Fruit fly (Drosophila melanogaster) ovary, adult (tissue): ENCODE data around the gene Bro.
A peak's percentile ranks its signal among the peaks of the same experiment; 100 is the strongest.

Experiments used
- CG17801 ChIP-seq: fragments of 200-800 bp; optimal IDR thresholded peaks from 2 replicates; lab custom pipeline; 2019; ENCODE audit warnings: missing biosample characterization, mild to moderate bottlenecking, missing genetic modification characterization, moderate library complexity; ENCODE audit not compliant: partially characterized antibody

The Bro gene

dm6 chr3L:1647276-1647919 is at the start of gene Bro, which contains the start of gene CG17249:
Bro (plus strand) TSS chr3L:1647869.
CG17249 (minus strand) TSS chr3L:1647464.
- TF ChIP-seq CG17801 (GFP tag; lab: Kevin White, UChicago), result no peak

dm6 chr3L:1602064-1602832 is 45.4 kb upstream of the Bro start, which contains the start of gene CG12104:
CG12104 (minus strand) TSS chr3L:1602674.
- TF ChIP-seq CG17801 (GFP tag; lab: Kevin White, UChicago), result no peak

- TF ChIP-seq CG17801 (GFP tag; lab: Kevin White, UChicago), result no peak
Measured at dm6 chr3L:1602833-1603128, 44.9 kb upstream of the Bro start, which contains the start of the genes CG18170 and CG33791. CG18170 (plus strand) TSS chr3L:1602954. CG33791 (plus strand) TSS chr3L:1602954.

- TF ChIP-seq CG17801 (GFP tag; lab: Kevin White, UChicago), result no peak
Measured at dm6 chr3L:1609611-1610010, 38.1 kb upstream of the Bro start.

- TF ChIP-seq CG17801 (GFP tag; lab: Kevin White, UChicago), result no peak
Measured at dm6 chr3L:1614465-1615084, 33.1 kb upstream of the Bro start.

dm6 chr3L:1615701-1616100 is 32.0 kb upstream of the Bro start, which contains the start of gene CG12105:
CG12105 (minus strand) TSS chr3L:1615801.
- no peak for TF ChIP-seq CG17801 (GFP tag; lab: Kevin White, UChicago)

- peak; percentile 39 for TF ChIP-seq CG17801 (GFP tag; lab: Kevin White, UChicago)
Measured at dm6 chr3L:1618116-1618727, 29.4 kb upstream of the Bro start, which contains the start of the genes CG13926, ABCB7 and CG33230. CG13926 (minus strand) TSS chr3L:1618158. ABCB7 (plus strand) TSS chr3L:1618414. CG33230 (plus strand) TSS chr3L:1618414.

dm6 chr3L:1626924-1627323 is 20.7 kb upstream of the Bro start:
- TF ChIP-seq CG17801 (GFP tag; lab: Kevin White, UChicago), result no peak

- TF ChIP-seq CG17801 (GFP tag; lab: Kevin White, UChicago), result no peak
Measured at dm6 chr3L:1628176-1628866, 19.3 kb upstream of the Bro start, which contains the start of gene CG13928. CG13928 (minus strand) TSS chr3L:1628377.

dm6 chr3L:1629064-1629777 is 18.4 kb upstream of the Bro start, which contains the start of gene GC:
GC (minus strand) TSS chr3L:1629301.
- no peak for TF ChIP-seq CG17801 (GFP tag; lab: Kevin White, UChicago)

- TF ChIP-seq CG17801 (GFP tag; lab: Kevin White, UChicago), result no peak
Measured at dm6 chr3L:1636886-1637285, 10.8 kb upstream of the Bro start.

- no peak for TF ChIP-seq CG17801 (GFP tag; lab: Kevin White, UChicago)
Measured at dm6 chr3L:1637652-1638051, 10.0 kb upstream of the Bro start, which contains the start of gene nSyb. nSyb (minus strand) TSS chr3L:1637752.

- peak; percentile 77 for TF ChIP-seq CG17801 (GFP tag; lab: Kevin White, UChicago)
Measured at dm6 chr3L:1639185-1639812, 8.4 kb upstream of the Bro start, which contains the start of the genes Mettl2 and Bgb. Mettl2 (minus strand) TSS chr3L:1639235. Bgb (plus strand) TSS chr3L:1639711.
